Fruit fly (Drosophila melanogaster) whole organism, embryonic: Measurements from ENCODE around the gene Ufsp2.

Source experiments
- Aef1 ChIP-seq: fragments of 200-800 bp; sonication (Bioruptor generic); IDR thresholded peaks from 3 replicates; pipeline ENCODE4 v1.3.6; 2022; ENCODE audit warnings: missing biosample characterization, missing genetic modification characterization
- Bdp1 ChIP-seq: fragments of 200-800 bp; sonication (Bioruptor generic); optimal IDR thresholded peaks from 3 replicates; lab custom pipeline; 2016; ENCODE audit warnings: missing biosample characterization, missing genetic modification characterization
- CG10267 ChIP-seq: fragments of 200-800 bp; sonication (Bioruptor generic); optimal IDR thresholded peaks from 2 replicates; lab custom pipeline; 2018; ENCODE audit warnings: missing biosample characterization, mild to moderate bottlenecking, missing genetic modification characterization, moderate library complexity
- CG10431 ChIP-seq: fragments of 200-800 bp; sonication (Bioruptor generic); optimal IDR thresholded peaks from 3 replicates; lab custom pipeline; 2018; ENCODE audit warnings: missing biosample characterization, mild to moderate bottlenecking, missing genetic modification characterization
- CG10959 ChIP-seq: fragments of 200-800 bp; sonication (Bioruptor generic); IDR thresholded peaks from 2 replicates; pipeline ENCODE4 v1.3.6; 2022; ENCODE audit warnings: missing biosample characterization, missing genetic modification characterization
- CG10979 ChIP-seq: fragments of 200-800 bp; sonication (Bioruptor generic); optimal IDR thresholded peaks from 2 replicates; lab custom pipeline; 2018; ENCODE audit warnings: missing biosample characterization, mild to moderate bottlenecking, missing genetic modification characterization, moderate library complexity
- CG11398 ChIP-seq: fragments of 200-800 bp; sonication (Bioruptor generic); optimal IDR thresholded peaks from 2 replicates; lab custom pipeline; 2016; ENCODE audit warnings: missing biosample characterization, missing genetic modification characterization
- CG11456 ChIP-seq: fragments of 200-800 bp; sonication (Bioruptor generic); IDR thresholded peaks from 3 replicates; pipeline ENCODE4 v1.3.6; 2022; ENCODE audit warnings: missing biosample characterization, missing genetic modification characterization
- CG12104 ChIP-seq: fragments of 200-800 bp; sonication (Bioruptor generic); optimal IDR thresholded peaks from 3 replicates; lab custom pipeline; 2016; ENCODE audit warnings: missing biosample characterization, missing genetic modification characterization
- CG12155 ChIP-seq: fragments of 200-800 bp; sonication (Bioruptor generic); optimal IDR thresholded peaks from 3 replicates; lab custom pipeline; 2016; ENCODE audit warnings: missing biosample characterization, missing genetic modification characterization
- CG12391 ChIP-seq: fragments of 200-800 bp; sonication (Bioruptor generic); optimal IDR thresholded peaks from 3 replicates; lab custom pipeline; 2018; ENCODE audit warnings: missing biosample characterization, mild to moderate bottlenecking, missing genetic modification characterization, moderate library complexity
- CG14965 ChIP-seq: fragments of 200-800 bp; sonication (Bioruptor generic); optimal IDR thresholded peaks from 2 replicates; lab custom pipeline; 2016; ENCODE audit warnings: missing biosample characterization, missing genetic modification characterization, borderline replicate concordance
- CG15269 ChIP-seq: fragments of 200-800 bp; sonication (Bioruptor generic); optimal IDR thresholded peaks from 2 replicates; lab custom pipeline; 2018; ENCODE audit warnings: missing biosample characterization, mild to moderate bottlenecking, missing genetic modification characterization, moderate library complexity
- CG16779 ChIP-seq: fragments of 200-800 bp; sonication (Bioruptor generic); IDR thresholded peaks from 2 replicates; pipeline ENCODE4 v1.3.6; 2022; ENCODE audit warnings: missing biosample characterization, missing genetic modification characterization
- CG17186 ChIP-seq: fragments of 200-800 bp; sonication (Bioruptor generic); optimal IDR thresholded peaks from 3 replicates; lab custom pipeline; 2017; ENCODE audit warnings: missing biosample characterization, missing genetic modification reagents, missing genetic modification characterization
- CG18764 ChIP-seq: fragments of 200-800 bp; sonication (Bioruptor generic); optimal IDR thresholded peaks from 3 replicates; lab custom pipeline; 2016; ENCODE audit warnings: missing biosample characterization, missing genetic modification characterization
- CG2120 ChIP-seq: fragments of 200-800 bp; sonication (Bioruptor generic); optimal IDR thresholded peaks from 3 replicates; lab custom pipeline; 2016; ENCODE audit warnings: missing biosample characterization, missing genetic modification characterization
- CG32772 ChIP-seq: fragments of 200-800 bp; sonication (Bioruptor generic); IDR thresholded peaks from 2 replicates; pipeline ENCODE4 v1.3.6; 2022; ENCODE audit warnings: missing biosample characterization, missing genetic modification characterization
- CG43689 ChIP-seq: fragments of 200-800 bp; sonication (Bioruptor generic); IDR thresholded peaks from 2 replicates; pipeline ENCODE4 v1.3.6; 2022; ENCODE audit warnings: missing biosample characterization, missing genetic modification characterization
- CG5245 ChIP-seq: fragments of 200-800 bp; sonication (Bioruptor generic); optimal IDR thresholded peaks from 3 replicates; lab custom pipeline; 2016; ENCODE audit warnings: missing biosample characterization, missing genetic modification characterization
- CG6654 ChIP-seq: fragments of 200-800 bp; sonication (Bioruptor generic); optimal IDR thresholded peaks from 2 replicates; lab custom pipeline; 2017; ENCODE audit warnings: missing biosample characterization, mild to moderate bottlenecking, missing genetic modification characterization
- CG6854 ChIP-seq: fragments of 200-800 bp; sonication (Bioruptor generic); optimal IDR thresholded peaks from 3 replicates; lab custom pipeline; 2017; ENCODE audit warnings: missing biosample characterization, mild to moderate bottlenecking, missing genetic modification characterization
- CG7357 ChIP-seq: fragments of 200-800 bp; sonication (Bioruptor generic); IDR thresholded peaks from 3 replicates; pipeline ENCODE4 v1.3.6; 2022; ENCODE audit warnings: missing biosample characterization, missing genetic modification characterization
- CG7786 ChIP-seq: fragments of 200-800 bp; sonication (Bioruptor generic); optimal IDR thresholded peaks from 2 replicates; lab custom pipeline; 2016; ENCODE audit warnings: missing biosample characterization, missing genetic modification characterization
- CG7839 ChIP-seq: fragments of 200-800 bp; sonication (Bioruptor generic); optimal IDR thresholded peaks from 3 replicates; lab custom pipeline; 2018; ENCODE audit warnings: missing biosample characterization, mild to moderate bottlenecking, missing genetic modification characterization, moderate library complexity
- CG9215 ChIP-seq: fragments of 200-800 bp; sonication (Bioruptor generic); IDR thresholded peaks from 2 replicates; pipeline ENCODE4 v1.3.6; 2022; ENCODE audit warnings: missing biosample characterization, missing genetic modification characterization
- Camta ChIP-seq: fragments of 200-800 bp; sonication (Bioruptor generic); optimal IDR thresholded peaks from 2 replicates; lab custom pipeline; 2016; ENCODE audit warnings: missing biosample characterization, missing genetic modification characterization
- Hmx ChIP-seq: fragments of 200-800 bp; sonication (Bioruptor generic); optimal IDR thresholded peaks from 2 replicates; lab custom pipeline; 2016; ENCODE audit warnings: missing biosample characterization, missing genetic modification characterization
- MTF-1 ChIP-seq: fragments of 200-800 bp; sonication (Bioruptor generic); optimal IDR thresholded peaks from 2 replicates; lab custom pipeline; 2018; ENCODE audit warnings: missing biosample characterization, mild to moderate bottlenecking, missing genetic modification characterization, borderline replicate concordance
- Mes4 ChIP-seq: fragments of 200-800 bp; sonication (Bioruptor generic); optimal IDR thresholded peaks from 2 replicates; lab custom pipeline; 2016; ENCODE audit warnings: missing biosample characterization, missing genetic modification characterization
- Nf-YA ChIP-seq: fragments of 200-800 bp; sonication (Bioruptor generic); IDR thresholded peaks from 2 replicates; pipeline ENCODE4 v1.3.6; 2022; ENCODE audit warnings: missing biosample characterization, missing genetic modification characterization
- Oaz ChIP-seq: fragments of 200-800 bp; sonication (Bioruptor generic); IDR thresholded peaks from 2 replicates; pipeline ENCODE4 v1.3.6; 2022; ENCODE audit warnings: missing biosample characterization, missing genetic modification characterization
- Optix ChIP-seq: fragments of 200-800 bp; sonication (Bioruptor generic); IDR thresholded peaks from 3 replicates; pipeline ENCODE4 v1.3.6; 2022; ENCODE audit warnings: missing biosample characterization, missing genetic modification characterization
- Xbp1 ChIP-seq: fragments of 200-800 bp; sonication (Bioruptor generic); optimal IDR thresholded peaks from 3 replicates; lab custom pipeline; 2016; ENCODE audit warnings: missing biosample characterization, mild to moderate bottlenecking, missing genetic modification characterization
- chn ChIP-seq: fragments of 200-800 bp; sonication (Bioruptor generic); optimal IDR thresholded peaks from 2 replicates; lab custom pipeline; 2016; ENCODE audit warnings: missing biosample characterization, missing genetic modification characterization
- ci ChIP-seq: fragments of 200-800 bp; sonication (Bioruptor generic); IDR thresholded peaks from 3 replicates; pipeline ENCODE4 v1.3.6; 2022; ENCODE audit warnings: missing biosample characterization, missing genetic modification characterization
- da ChIP-seq: fragments of 200-800 bp; sonication (Bioruptor generic); optimal IDR thresholded peaks from 2 replicates; lab custom pipeline; 2016; ENCODE audit warnings: missing biosample characterization, missing genetic modification characterization
- hth ChIP-seq: fragments of >200 bp; optimal IDR thresholded peaks from 2 replicates; lab custom pipeline; 2017; ENCODE audit warnings: inconsistent platforms
- ken ChIP-seq: fragments of 200-800 bp; sonication (Bioruptor generic); IDR thresholded peaks from 3 replicates; pipeline ENCODE4 v1.3.6; 2022; ENCODE audit warnings: missing biosample characterization, missing genetic modification characterization
- lilli ChIP-seq: fragments of 200-800 bp; sonication (Bioruptor generic); optimal IDR thresholded peaks from 3 replicates; lab custom pipeline; 2016; ENCODE audit warnings: missing biosample characterization, missing genetic modification characterization
- luna ChIP-seq: fragments of 200-800 bp; sonication (Bioruptor generic); optimal IDR thresholded peaks from 2 replicates; lab custom pipeline; 2016; ENCODE audit warnings: missing biosample characterization, missing genetic modification characterization
- nom ChIP-seq: fragments of 200-800 bp; sonication (Bioruptor generic); optimal IDR thresholded peaks from 2 replicates; lab custom pipeline; 2017; ENCODE audit warnings: missing biosample characterization, missing genetic modification characterization, mild to moderate bottlenecking, moderate library complexity, missing genetic modification reagents
- org-1 ChIP-seq: fragments of 200-800 bp; sonication (Bioruptor generic); optimal IDR thresholded peaks from 2 replicates; lab custom pipeline; 2017; ENCODE audit warnings: missing biosample characterization, missing genetic modification characterization
- pita ChIP-seq: fragments of 200-800 bp; sonication (Bioruptor generic); optimal IDR thresholded peaks from 2 replicates; lab custom pipeline; 2017; ENCODE audit warnings: missing biosample characterization, mild to moderate bottlenecking, missing genetic modification characterization
- row ChIP-seq: fragments of 200-800 bp; sonication (Bioruptor generic); IDR thresholded peaks from 3 replicates; pipeline ENCODE4 v1.3.6; 2022; ENCODE audit warnings: missing biosample characterization, missing genetic modification characterization
- shn ChIP-seq: fragments of 200-800 bp; sonication (Bioruptor generic); optimal IDR thresholded peaks from 3 replicates; lab custom pipeline; 2016; ENCODE audit warnings: missing biosample characterization, missing genetic modification characterization
- sisA ChIP-seq: fragments of 200-800 bp; sonication (Bioruptor generic); IDR thresholded peaks from 2 replicates; pipeline ENCODE4 v1.3.6; 2022; ENCODE audit warnings: missing biosample characterization, missing genetic modification characterization
- slbo ChIP-seq: fragments of 200-800 bp; sonication (Bioruptor generic); IDR thresholded peaks from 2 replicates; pipeline ENCODE4 v1.3.6; 2022; ENCODE audit warnings: missing biosample characterization, missing genetic modification characterization
- tll ChIP-seq, 2 experiments: fragments of 200-800 bp in 1 of 2; fragments of >200 bp in 1 of 2; sonication (Bioruptor generic) in 1 of 2; optimal IDR thresholded peaks; 2 replicates each; lab custom pipeline; 2017 to 2019; ENCODE audit warnings: missing biosample characterization in 2 of 2, missing genetic modification characterization in 2 of 2, mild to moderate bottlenecking in 1 of 2, moderate library complexity in 1 of 2
- toy ChIP-seq: fragments of 200-800 bp; sonication (Bioruptor generic); IDR thresholded peaks from 2 replicates; pipeline ENCODE4 v1.3.6; 2022; ENCODE audit warnings: missing biosample characterization, missing genetic modification characterization
- unc-4 ChIP-seq: fragments of 200-800 bp; sonication (Bioruptor generic); IDR thresholded peaks from 2 replicates; pipeline ENCODE4 v1.3.6; 2022; ENCODE audit warnings: missing biosample characterization, missing genetic modification characterization; ENCODE audit not compliant: partially characterized antibody

The Ufsp2 gene

dm6 chr3L:15590803-15591597 lies 14.6 kb downstream of the Ufsp2 start (continued):
- no peak for TF ChIP-seq chn (GFP tag; lab: Kevin White, UChicago)
- TF ChIP-seq org-1: no peak
- TF ChIP-seq CG10267 (tag; lab: Kevin White, UChicago): no peak
- TF ChIP-seq CG10979: no peak
- peak; percentile 39 for TF ChIP-seq CG12104 (GFP tag; lab: Kevin White, UChicago)
- TF ChIP-seq CG17186 (GFP tag; lab: Kevin White, UChicago): no peak
- TF ChIP-seq hth (lab: Kevin White, UChicago): no peak
- peak; percentile 41 for TF ChIP-seq CG15269 (tag; lab: Kevin White, UChicago)
- no peak; the same call in 1 of the 2 replicates for TF ChIP-seq CG10959 (GFP tag; lab: Robert Waterston, UW)
- TF ChIP-seq CG11456 (GFP tag; lab: Robert Waterston, UW): no peak
- no peak for TF ChIP-seq ken
- no peak for TF ChIP-seq pita
- no peak for TF ChIP-seq CG12391 (tag; lab: Kevin White, UChicago)
- no peak for TF ChIP-seq tll (GFP tag; optimal IDR thresholded peaks at IDR 0.05; lab: Kevin White, UChicago)
- TF ChIP-seq Camta (GFP tag; lab: Kevin White, UChicago): no peak
- peak; percentile 33 for TF ChIP-seq CG7839 (tag; lab: Kevin White, UChicago)
- TF ChIP-seq nom (GFP tag; lab: Kevin White, UChicago): no peak
- TF ChIP-seq CG10431 (GFP tag; lab: Kevin White, UChicago): no peak
- TF ChIP-seq row: peak; percentile 35; the same call in 1 of the 3 replicates
- TF ChIP-seq toy (GFP tag; lab: Robert Waterston, UW): no peak
- TF ChIP-seq CG32772 (GFP tag; lab: Robert Waterston, UW): no peak
- TF ChIP-seq lilli (GFP tag; lab: Kevin White, UChicago): no peak
- TF ChIP-seq MTF-1 (GFP tag; lab: Kevin White, UChicago): no peak
- no peak for TF ChIP-seq Hmx
- TF ChIP-seq slbo: peak; percentile 32
- no peak for TF ChIP-seq Mes4 (GFP tag; lab: Kevin White, UChicago)
- no peak for TF ChIP-seq sisA
- peak; percentile 4 for TF ChIP-seq CG12155 (GFP tag; lab: Kevin White, UChicago)
- TF ChIP-seq CG43689: no peak
- no peak for TF ChIP-seq Optix (GFP tag; lab: Robert Waterston, UW)
- TF ChIP-seq Xbp1 (GFP tag; lab: Kevin White, UChicago): no peak
- no peak for TF ChIP-seq da (GFP tag; lab: Kevin White, UChicago)
- TF ChIP-seq CG2120 (GFP tag; lab: Kevin White, UChicago): no peak
- TF ChIP-seq CG6854: no peak
- TF ChIP-seq Nf-YA (GFP tag; lab: Robert Waterston, UW): no peak
- no peak for TF ChIP-seq CG7786 (GFP tag; lab: Kevin White, UChicago)
- no peak for TF ChIP-seq Oaz (GFP tag; lab: Robert Waterston, UW)
- TF ChIP-seq unc-4 (GFP tag; lab: Robert Waterston, UW): no peak
- 0 out of 3 replicates have a peak, but pooled peaks have one; percentile 45 for TF ChIP-seq ci (GFP tag; lab: Robert Waterston, UW)
- no peak for TF ChIP-seq Aef1
- no peak for TF ChIP-seq CG6654
- no peak for TF ChIP-seq CG7357 (GFP tag; lab: Robert Waterston, UW)
- no peak for TF ChIP-seq CG11398 (GFP tag; lab: Kevin White, UChicago)
- TF ChIP-seq shn (GFP tag; lab: Kevin White, UChicago): no peak
- no peak for TF ChIP-seq CG18764 (GFP tag; lab: Kevin White, UChicago)
- no peak for TF ChIP-seq Bdp1 (GFP tag; lab: Kevin White, UChicago)
- no peak for TF ChIP-seq CG5245 (GFP tag; lab: Kevin White, UChicago)
- TF ChIP-seq CG14965 (GFP tag; lab: Kevin White, UChicago): no peak
- TF ChIP-seq CG16779 (GFP tag; lab: Robert Waterston, UW): no peak
- TF ChIP-seq CG9215: no peak
- no peak for TF ChIP-seq luna (GFP tag; lab: Kevin White, UChicago)
